Worm (Caenorhabditis elegans) whole organism, L1 larva: ENCODE data around the gene zgpa-1.

Experiments used
- C16A3.4 ChIP-seq: fragments of 150-350 bp; optimal IDR thresholded peaks from 2 replicates; lab custom pipeline; 2014; ENCODE audit warnings: missing biosample characterization, missing genetic modification characterization
- C34B4.2 ChIP-seq: sonication (generic microtip); optimal IDR thresholded peaks from 2 replicates; lab custom pipeline; 2017; ENCODE audit warnings: mild to moderate bottlenecking, missing genetic modification characterization, missing compliant biosample characterization
- F16B12.6 ChIP-seq: fragments of 150-350 bp; optimal IDR thresholded peaks from 2 replicates; lab custom pipeline; 2014; ENCODE audit warnings: missing biosample characterization, missing genetic modification characterization
- Y116A8C.19 ChIP-seq: sonication (generic microtip); optimal IDR thresholded peaks from 2 replicates; lab custom pipeline; 2016; ENCODE audit warnings: missing compliant biosample characterization, missing genetic modification characterization, borderline replicate concordance
- alr-1 ChIP-seq: fragments of 200-800 bp; sonication (Bioruptor generic); optimal IDR thresholded peaks from 2 replicates; lab custom pipeline; 2018; ENCODE audit warnings: borderline replicate concordance, mild to moderate bottlenecking, missing genetic modification characterization, missing compliant biosample characterization
- aly-2 ChIP-seq: fragments of 150-350 bp; optimal IDR thresholded peaks from 2 replicates; lab custom pipeline; 2014; ENCODE audit warnings: missing biosample characterization, missing genetic modification characterization
- ceh-82 ChIP-seq, 3 experiments: fragments of 150-350 bp in 1 of 3; sonication (generic microtip) in 2 of 3; optimal IDR thresholded peaks; 2 replicates each; lab custom pipeline; 2014 to 2017; ENCODE audit warnings: missing biosample characterization in 3 of 3, missing genetic modification characterization in 3 of 3
- ceh-90 ChIP-seq: sonication (generic microtip); optimal IDR thresholded peaks from 2 replicates; lab custom pipeline; 2016; ENCODE audit warnings: missing genetic modification characterization, missing compliant biosample characterization
- ces-1 ChIP-seq: fragments of 150-350 bp; optimal IDR thresholded peaks from 2 replicates; lab custom pipeline; 2014; ENCODE audit warnings: missing biosample characterization, missing genetic modification reagents, missing genetic modification characterization
- dpl-1 ChIP-seq, 3 experiments: fragments of 150-350 bp in 2 of 3; sonication (generic microtip) in 1 of 3; optimal IDR thresholded peaks; 2 replicates each; lab custom pipeline; 2014 to 2017; ENCODE audit warnings: missing biosample characterization in 3 of 3, missing genetic modification characterization in 3 of 3, missing genetic modification reagents in 3 of 3
- egl-13 ChIP-seq: sonication (generic microtip); optimal IDR thresholded peaks from 2 replicates; lab custom pipeline; 2016; ENCODE audit warnings: missing genotype, missing genetic modification reagents, missing genetic modification characterization, missing compliant biosample characterization
- elt-3 ChIP-seq, 6 experiments: fragments of 150-350 bp in 1 of 6; sonication (generic microtip); optimal IDR thresholded peaks; 2 replicates each; lab custom pipeline; 2017 to 2018; ENCODE audit warnings: missing biosample characterization in 6 of 6, missing genetic modification characterization in 6 of 6, inconsistent platforms in 1 of 6
- ets-5 ChIP-seq: fragments of 200-800 bp; sonication (Bioruptor generic); IDR thresholded peaks from 2 replicates; pipeline ENCODE4 v1.3.6; 2022; ENCODE audit warnings: missing genetic modification characterization, missing compliant biosample characterization
- fkh-10 ChIP-seq: sonication (generic microtip); optimal IDR thresholded peaks from 2 replicates; lab custom pipeline; 2017; ENCODE audit warnings: missing biosample characterization, missing genetic modification reagents, missing genetic modification characterization
- fkh-4 ChIP-seq: sonication (generic microtip); optimal IDR thresholded peaks from 2 replicates; lab custom pipeline; 2016; ENCODE audit warnings: missing compliant biosample characterization, missing genetic modification characterization, borderline replicate concordance
- fkh-8 ChIP-seq: sonication (generic microtip); optimal IDR thresholded peaks from 2 replicates; lab custom pipeline; 2016; ENCODE audit warnings: mild to moderate bottlenecking, missing genetic modification characterization, missing compliant biosample characterization
- fos-1 ChIP-seq: fragments of 150-350 bp; optimal IDR thresholded peaks from 2 replicates; lab custom pipeline; 2014; ENCODE audit warnings: missing biosample characterization, missing genetic modification characterization
- grh-1 ChIP-seq: fragments of 200-800 bp; sonication (Bioruptor generic); IDR thresholded peaks from 2 replicates; pipeline ENCODE4 v1.3.6; 2022; ENCODE audit warnings: missing genetic modification reagents, missing genetic modification characterization, missing compliant biosample characterization
- hpl-2 ChIP-seq: fragments of 150-350 bp; optimal IDR thresholded peaks from 2 replicates; lab custom pipeline; 2014; ENCODE audit warnings: missing biosample characterization, missing genetic modification reagents, missing genetic modification characterization
- isw-1 ChIP-seq: fragments of 200-800 bp; sonication (Bioruptor generic); IDR thresholded peaks from 2 replicates; pipeline ENCODE4 v1.3.6; 2022; ENCODE audit warnings: missing genetic modification characterization, missing compliant biosample characterization
- lin-13 ChIP-seq: fragments of 150-350 bp; optimal IDR thresholded peaks from 2 replicates; lab custom pipeline; 2014; ENCODE audit warnings: missing biosample characterization, missing genetic modification reagents, missing genetic modification characterization
- lin-15B ChIP-seq: fragments of 150-350 bp; sonication (generic microtip); optimal IDR thresholded peaks from 3 replicates; lab custom pipeline; 2014; ENCODE audit warnings: missing biosample characterization, missing genetic modification characterization
- lin-35 ChIP-seq, 2 experiments: fragments of 150-350 bp; optimal IDR thresholded peaks; 2 replicates each; lab custom pipeline; 2014; ENCODE audit warnings: missing biosample characterization in 2 of 2, missing genetic modification characterization in 2 of 2, missing genetic modification reagents in 2 of 2
- lin-39 ChIP-seq: fragments of 150-350 bp; optimal IDR thresholded peaks from 2 replicates; lab custom pipeline; 2014; ENCODE audit warnings: missing biosample characterization, missing genetic modification reagents, missing genetic modification characterization
- mef-2 ChIP-seq: fragments of 150-350 bp; optimal IDR thresholded peaks from 2 replicates; lab custom pipeline; 2014; ENCODE audit warnings: missing biosample characterization, missing genetic modification characterization
- mep-1 ChIP-seq: fragments of 150-350 bp; optimal IDR thresholded peaks from 2 replicates; lab custom pipeline; 2014; ENCODE audit warnings: missing biosample characterization, missing genetic modification characterization
- nhr-12 ChIP-seq: sonication (generic microtip); optimal IDR thresholded peaks from 2 replicates; lab custom pipeline; 2017; ENCODE audit warnings: missing biosample characterization, missing genetic modification characterization
- nhr-20 ChIP-seq: sonication (generic microtip); optimal IDR thresholded peaks from 2 replicates; lab custom pipeline; 2016; ENCODE audit warnings: mild to moderate bottlenecking, missing genetic modification characterization, missing compliant biosample characterization
- nhr-237 ChIP-seq: fragments of 150-350 bp; optimal IDR thresholded peaks from 2 replicates; lab custom pipeline; 2014; ENCODE audit warnings: missing biosample characterization, missing genetic modification characterization
- nhr-28 ChIP-seq: fragments of 150-350 bp; optimal IDR thresholded peaks from 2 replicates; lab custom pipeline; 2014; ENCODE audit warnings: missing biosample characterization, missing genetic modification characterization
- nhr-47 ChIP-seq: sonication (generic microtip); optimal IDR thresholded peaks from 2 replicates; lab custom pipeline; 2016; ENCODE audit warnings: mild to moderate bottlenecking, missing genetic modification characterization, moderate library complexity, missing compliant biosample characterization
- nhr-71 ChIP-seq: sonication (generic microtip); optimal IDR thresholded peaks from 2 replicates; lab custom pipeline; 2016; ENCODE audit warnings: mild to moderate bottlenecking, missing genetic modification characterization, moderate library complexity, missing compliant biosample characterization
- nhr-76 ChIP-seq: sonication (generic microtip); optimal IDR thresholded peaks from 2 replicates; lab custom pipeline; 2017; ENCODE audit warnings: missing biosample characterization, missing genetic modification characterization
- nhr-84 ChIP-seq: sonication (generic microtip); optimal IDR thresholded peaks from 2 replicates; lab custom pipeline; 2017; ENCODE audit warnings: missing biosample characterization, missing genetic modification characterization
- nhr-85 ChIP-seq: sonication (generic microtip); peaks from one replicate; lab custom pipeline; 2016; ENCODE audit warnings: missing genetic modification characterization, inconsistent platforms, missing compliant biosample characterization
- nhr-90 ChIP-seq: sonication (generic microtip); optimal IDR thresholded peaks from 2 replicates; lab custom pipeline; 2016; ENCODE audit warnings: mild to moderate bottlenecking, missing genetic modification characterization, missing compliant biosample characterization; ENCODE audit not compliant: poor library complexity
- pag-3 ChIP-seq: sonication (generic microtip); optimal IDR thresholded peaks from 2 replicates; lab custom pipeline; 2017; ENCODE audit warnings: missing genetic modification characterization, mild to moderate bottlenecking, missing compliant biosample characterization, antibody characterized with exemption, borderline replicate concordance; ENCODE audit not compliant: insufficient read depth
- pax-3 ChIP-seq: fragments of 200-800 bp; sonication (Bioruptor generic); optimal IDR thresholded peaks from 2 replicates; lab custom pipeline; 2018; ENCODE audit warnings: mild to moderate bottlenecking, missing genetic modification characterization, moderate library complexity, missing compliant biosample characterization
- pqm-1 ChIP-seq: sonication (generic microtip); optimal IDR thresholded peaks from 3 replicates; lab custom pipeline; 2017; ENCODE audit warnings: missing biosample characterization, missing genetic modification characterization
- skn-1 ChIP-seq: fragments of 150-350 bp; optimal IDR thresholded peaks from 2 replicates; lab custom pipeline; 2014; ENCODE audit warnings: missing biosample characterization, missing genetic modification characterization
- snpc-4 ChIP-seq: fragments of 150-350 bp; optimal IDR thresholded peaks from 2 replicates; lab custom pipeline; 2014; ENCODE audit warnings: missing biosample characterization, missing genetic modification characterization
- snu-23 ChIP-seq: sonication (generic microtip); optimal IDR thresholded peaks from 2 replicates; lab custom pipeline; 2016; ENCODE audit warnings: missing genetic modification characterization, missing compliant biosample characterization
- sox-4 ChIP-seq: sonication (generic microtip); optimal IDR thresholded peaks from 2 replicates; lab custom pipeline; 2016; ENCODE audit warnings: missing genetic modification characterization, missing compliant biosample characterization
- swsn-7 ChIP-seq: sonication (generic microtip); optimal IDR thresholded peaks from 2 replicates; lab custom pipeline; 2016; ENCODE audit warnings: missing genetic modification characterization, missing compliant biosample characterization
- unc-30 ChIP-seq: sonication (generic microtip); optimal IDR thresholded peaks from 2 replicates; lab custom pipeline; 2017; ENCODE audit warnings: missing biosample characterization, missing genetic modification characterization
- unc-86 ChIP-seq: sonication (generic microtip); optimal IDR thresholded peaks from 2 replicates; lab custom pipeline; 2016; ENCODE audit warnings: missing genetic modification characterization, missing compliant biosample characterization
- unc-98 ChIP-seq: fragments of 200-800 bp; sonication (Bioruptor generic); IDR thresholded peaks from 2 replicates; pipeline ENCODE4 v1.3.6; 2022; ENCODE audit warnings: missing genetic modification characterization, missing compliant biosample characterization
- vab-15 ChIP-seq: sonication (generic microtip); optimal IDR thresholded peaks from 2 replicates; lab custom pipeline; 2017; ENCODE audit warnings: missing genotype, mild to moderate bottlenecking, missing genetic modification characterization, missing compliant biosample characterization
- zag-1 ChIP-seq: fragments of 150-350 bp; optimal IDR thresholded peaks from 2 replicates; lab custom pipeline; 2014; ENCODE audit warnings: missing biosample characterization, missing genetic modification characterization
- zip-4 ChIP-seq: fragments of 200-800 bp; sonication (Bioruptor generic); optimal IDR thresholded peaks from 2 replicates; lab custom pipeline; 2018; ENCODE audit warnings: mild to moderate bottlenecking, missing genetic modification characterization, moderate library complexity, missing compliant biosample characterization
- ztf-11 ChIP-seq, 2 experiments: sonication (generic microtip); optimal IDR thresholded peaks; 2 replicates each; lab custom pipeline; 2016 to 2017; ENCODE audit warnings: missing genetic modification characterization in 2 of 2, missing biosample characterization in 1 of 2, missing compliant biosample characterization in 1 of 2

Gene zgpa-1

ce11 chrIV:7790801-7791588, 21.6 kb downstream of the zgpa-1 start, which contains the start of gene rsp-6:
Gene rsp-6, minus strand, starts transcription at chrIV:7791229.
- TF ChIP-seq grh-1 (GFP tag; lab: Robert Waterston, UW), result no peak
- TF ChIP-seq ztf-11 (tag; optimal IDR thresholded peaks at IDR 0.05; lab: Kevin White, UChicago), result peak in 1 of 2 experiments; percentile 1
- TF ChIP-seq fkh-8 (tag; lab: Kevin White, UChicago), result peak; percentile 79
- peak in 2 of 6 experiments; percentile 9 to 72 for TF ChIP-seq elt-3 (tag; optimal IDR thresholded peaks at IDR 0.05; lab: Kevin White, UChicago)
- TF ChIP-seq aly-2 (tag; lab: Kevin White, UChicago), result peak; percentile 51
- TF ChIP-seq nhr-90, result peak; percentile 50
- peak; percentile 94 for TF ChIP-seq C16A3.4 (tag; lab: Kevin White, UChicago)
- peak; percentile 76 for TF ChIP-seq nhr-237
- TF ChIP-seq nhr-84 (tag; lab: Kevin White, UChicago), result no peak
- TF ChIP-seq pag-3 (tag; lab: Kevin White, UChicago), result no peak
- peak; percentile 87 for TF ChIP-seq nhr-47 (tag; lab: Kevin White, UChicago)
- peak; percentile 89 for TF ChIP-seq skn-1 (tag; lab: Kevin White, UChicago)
- TF ChIP-seq lin-35 (GFP tag; optimal IDR thresholded peaks at IDR 0.05; lab: Kevin White, UChicago), result peak; percentile 95 to 98
- TF ChIP-seq lin-15B (tag; lab: Kevin White, UChicago), result peak; percentile 96
- TF ChIP-seq zip-4 (GFP tag; lab: Kevin White, UChicago), result peak; percentile 33
- TF ChIP-seq nhr-12, result no peak
- peak; percentile 72 to 94 (median 78) for TF ChIP-seq ceh-82 (tag; optimal IDR thresholded peaks at IDR 0.05; lab: Kevin White, UChicago)
- TF ChIP-seq lin-39 (tag; lab: Kevin White, UChicago), result peak; percentile 50
- no peak for TF ChIP-seq zag-1 (tag; lab: Kevin White, UChicago)
- TF ChIP-seq alr-1 (tag; lab: Kevin White, UChicago), result no peak
- TF ChIP-seq nhr-20 (tag; lab: Kevin White, UChicago), result peak; percentile 85
- TF ChIP-seq nhr-28 (tag; lab: Kevin White, UChicago), result no peak
- peak; percentile 92 for TF ChIP-seq snu-23 (GFP tag; lab: Kevin White, UChicago)
- no peak for TF ChIP-seq unc-98 (GFP tag; lab: Robert Waterston, UW)
- peak; percentile 54 for TF ChIP-seq mef-2 (tag; lab: Kevin White, UChicago)
- peak; percentile 69 for TF ChIP-seq egl-13 (tag; lab: Kevin White, UChicago)
- peak; percentile 89 for TF ChIP-seq nhr-85 (tag; lab: Kevin White, UChicago)
- peak; percentile 83 for TF ChIP-seq unc-86
- no peak for TF ChIP-seq fkh-4 (tag; lab: Kevin White, UChicago)
- TF ChIP-seq F16B12.6 (tag; lab: Kevin White, UChicago), result peak; percentile 69
- no peak for TF ChIP-seq Y116A8C.19 (tag; lab: Kevin White, UChicago)
- TF ChIP-seq nhr-76 (tag; lab: Kevin White, UChicago), result no peak
- peak; percentile 82 for TF ChIP-seq fos-1
- no peak for TF ChIP-seq unc-30
- peak; percentile 90 for TF ChIP-seq vab-15 (tag; lab: Kevin White, UChicago)
- peak; percentile 92 for TF ChIP-seq nhr-71 (tag; lab: Kevin White, UChicago)
- TF ChIP-seq dpl-1 (GFP tag; optimal IDR thresholded peaks at IDR 0.05; lab: Kevin White, UChicago), result peak; percentile 92 to 96 (median 94)
- no peak for TF ChIP-seq ces-1
- TF ChIP-seq ets-5 (GFP tag; lab: Robert Waterston, UW), result no peak
- TF ChIP-seq hpl-2 (GFP tag; lab: Kevin White, UChicago), result no peak
- peak; percentile 84 for TF ChIP-seq mep-1 (tag; lab: Kevin White, UChicago)
- TF ChIP-seq lin-13 (GFP tag; lab: Kevin White, UChicago), result peak; percentile 83
- TF ChIP-seq pax-3 (tag; lab: Kevin White, UChicago), result no peak
- no peak for TF ChIP-seq pqm-1
- TF ChIP-seq swsn-7 (tag; lab: Kevin White, UChicago), result peak; percentile 84
- peak; percentile 10 for TF ChIP-seq snpc-4
- no peak for TF ChIP-seq sox-4 (tag; lab: Kevin White, UChicago)
- no peak for TF ChIP-seq ceh-90
- TF ChIP-seq C34B4.2, result no peak
- TF ChIP-seq fkh-10 (GFP tag; lab: Kevin White, UChicago), result peak; percentile 67
- TF ChIP-seq isw-1 (GFP tag; lab: Robert Waterston, UW), result peak; percentile 83
